Fruit fly (Drosophila melanogaster) whole organism, embryonic: ENCODE results near the gene CG7685.

ENCODE experiments used
- Ada2b ChIP-seq: fragments of 200-800 bp; sonication (Bioruptor generic); IDR thresholded peaks from 2 replicates; pipeline ENCODE4 v1.3.6; 2022; ENCODE audit warnings: missing biosample characterization, missing genetic modification characterization
- Aef1 ChIP-seq: fragments of 200-800 bp; sonication (Bioruptor generic); IDR thresholded peaks from 3 replicates; pipeline ENCODE4 v1.3.6; 2022; ENCODE audit warnings: missing biosample characterization, missing genetic modification characterization
- Asciz ChIP-seq: fragments of 200-800 bp; sonication (Bioruptor generic); optimal IDR thresholded peaks from 2 replicates; lab custom pipeline; 2017; ENCODE audit warnings: missing biosample characterization, mild to moderate bottlenecking, missing genetic modification characterization, missing genetic modification reagents
- B-H1 ChIP-seq: fragments of 200-800 bp; sonication (Bioruptor generic); IDR thresholded peaks from 3 replicates; pipeline ENCODE4 v1.3.6; 2022; ENCODE audit warnings: missing biosample characterization, missing genetic modification characterization
- CG10147 ChIP-seq: fragments of 200-800 bp; sonication (Bioruptor generic); optimal IDR thresholded peaks from 2 replicates; lab custom pipeline; 2019; ENCODE audit warnings: missing biosample characterization, mild to moderate bottlenecking, missing genetic modification characterization, moderate library complexity
- CG10366 ChIP-seq: fragments of 200-800 bp; sonication (Bioruptor generic); IDR thresholded peaks from 2 replicates; pipeline ENCODE4 v1.3.6; 2022; ENCODE audit warnings: missing biosample characterization, missing genetic modification characterization
- CG10543 ChIP-seq: fragments of 200-800 bp; sonication (Bioruptor generic); optimal IDR thresholded peaks from 3 replicates; lab custom pipeline; 2017; ENCODE audit warnings: missing biosample characterization, mild to moderate bottlenecking, missing genetic modification characterization, moderate library complexity
- CG12219 ChIP-seq: fragments of 200-800 bp; sonication (Bioruptor generic); optimal IDR thresholded peaks from 3 replicates; lab custom pipeline; 2018; ENCODE audit warnings: missing biosample characterization, mild to moderate bottlenecking, missing genetic modification characterization
- CG14667 ChIP-seq: fragments of 200-800 bp; sonication (Bioruptor generic); IDR thresholded peaks from 2 replicates; pipeline ENCODE4 v1.3.6; 2022; ENCODE audit warnings: missing biosample characterization, missing genetic modification characterization
- CG14860 ChIP-seq: fragments of 200-800 bp; sonication (Bioruptor generic); IDR thresholded peaks from 3 replicates; pipeline ENCODE4 v1.3.6; 2022; ENCODE audit warnings: missing biosample characterization, missing genetic modification characterization; ENCODE audit not compliant: partially characterized antibody
- CG17361 ChIP-seq: fragments of 200-800 bp; sonication (Bioruptor generic); IDR thresholded peaks from 3 replicates; pipeline ENCODE4 v1.3.6; 2022; ENCODE audit warnings: missing biosample characterization, missing genetic modification characterization
- CG17802 ChIP-seq: fragments of 200-800 bp; sonication (Bioruptor generic); optimal IDR thresholded peaks from 2 replicates; lab custom pipeline; 2018; ENCODE audit warnings: missing biosample characterization, mild to moderate bottlenecking, missing genetic modification characterization, moderate library complexity
- CG2129 ChIP-seq: fragments of 200-800 bp; sonication (Bioruptor generic); IDR thresholded peaks from 2 replicates; pipeline ENCODE4 v1.3.6; 2022; ENCODE audit warnings: missing biosample characterization, missing genetic modification characterization; ENCODE audit not compliant: partially characterized antibody
- CG31388 ChIP-seq: fragments of 200-800 bp; sonication (Bioruptor generic); optimal IDR thresholded peaks from 2 replicates; lab custom pipeline; 2016; ENCODE audit warnings: missing biosample characterization, missing genetic modification characterization
- CG34224 ChIP-seq: fragments of 200-800 bp; sonication (Bioruptor generic); IDR thresholded peaks from 3 replicates; pipeline ENCODE4 v1.3.6; 2022; ENCODE audit warnings: missing biosample characterization, missing genetic modification characterization; ENCODE audit not compliant: partially characterized antibody
- CG3995 ChIP-seq: fragments of 200-800 bp; sonication (Bioruptor generic); optimal IDR thresholded peaks from 3 replicates; lab custom pipeline; 2016; ENCODE audit warnings: missing biosample characterization, missing genetic modification characterization
- CG7271 ChIP-seq: fragments of 200-800 bp; sonication (Bioruptor generic); optimal IDR thresholded peaks from 2 replicates; lab custom pipeline; 2018; ENCODE audit warnings: missing biosample characterization, mild to moderate bottlenecking, missing genetic modification characterization, moderate library complexity
- CG7786 ChIP-seq: fragments of 200-800 bp; sonication (Bioruptor generic); optimal IDR thresholded peaks from 2 replicates; lab custom pipeline; 2016; ENCODE audit warnings: missing biosample characterization, missing genetic modification characterization
- CG8388 ChIP-seq: fragments of 200-800 bp; sonication (Bioruptor generic); optimal IDR thresholded peaks from 2 replicates; lab custom pipeline; 2019; ENCODE audit warnings: missing biosample characterization, mild to moderate bottlenecking, missing genetic modification characterization, moderate library complexity
- CTCF ChIP-seq: fragments of 200-800 bp; sonication (Bioruptor generic); optimal IDR thresholded peaks from 2 replicates; lab custom pipeline; 2017; ENCODE audit warnings: missing biosample characterization, mild to moderate bottlenecking, missing genetic modification characterization, moderate library complexity
- CkIIα-i1 ChIP-seq: fragments of 200-800 bp; sonication (Bioruptor generic); IDR thresholded peaks from 2 replicates; pipeline ENCODE4 v1.3.6; 2022; ENCODE audit warnings: missing biosample characterization, missing genetic modification characterization
- CrebB ChIP-seq: fragments of 200-800 bp; sonication (Bioruptor generic); optimal IDR thresholded peaks from 3 replicates; lab custom pipeline; 2018; ENCODE audit warnings: missing biosample characterization, mild to moderate bottlenecking, missing genetic modification characterization
- ERR ChIP-seq: fragments of 200-800 bp; sonication (Bioruptor generic); optimal IDR thresholded peaks from 2 replicates; lab custom pipeline; 2016; ENCODE audit warnings: missing biosample characterization, missing genetic modification characterization
- H15 ChIP-seq: fragments of 200-800 bp; sonication (Bioruptor generic); IDR thresholded peaks from 3 replicates; pipeline ENCODE4 v1.3.6; 2022; ENCODE audit warnings: missing biosample characterization, missing genetic modification characterization
- MBD-R2 ChIP-seq: fragments of 200-800 bp; sonication (Bioruptor generic); IDR thresholded peaks from 2 replicates; pipeline ENCODE4 v1.3.6; 2022; ENCODE audit warnings: missing biosample characterization, missing genetic modification characterization
- Nf-YC ChIP-seq: fragments of 200-800 bp; optimal IDR thresholded peaks from 3 replicates; lab custom pipeline; 2019; ENCODE audit warnings: missing biosample characterization, mild to moderate bottlenecking, missing genetic modification characterization, moderate library complexity
- Optix ChIP-seq: fragments of 200-800 bp; sonication (Bioruptor generic); IDR thresholded peaks from 3 replicates; pipeline ENCODE4 v1.3.6; 2022; ENCODE audit warnings: missing biosample characterization, missing genetic modification characterization
- Sry-β ChIP-seq: fragments of 200-800 bp; sonication (Bioruptor generic); optimal IDR thresholded peaks from 2 replicates; lab custom pipeline; 2018; ENCODE audit warnings: missing biosample characterization, mild to moderate bottlenecking, missing genetic modification characterization, moderate library complexity
- ac ChIP-seq: fragments of 200-800 bp; sonication (Bioruptor generic); optimal IDR thresholded peaks from 3 replicates; lab custom pipeline; 2017; ENCODE audit warnings: missing biosample characterization, mild to moderate bottlenecking, missing genetic modification characterization
- aop ChIP-seq: fragments of 200-800 bp; sonication (Bioruptor generic); IDR thresholded peaks from 2 replicates; pipeline ENCODE4 v1.3.6; 2022; ENCODE audit warnings: missing biosample characterization, missing genetic modification characterization
- ash1 ChIP-seq: fragments of 200-800 bp; sonication (Bioruptor generic); optimal IDR thresholded peaks from 2 replicates; lab custom pipeline; 2018; ENCODE audit warnings: missing biosample characterization, mild to moderate bottlenecking, missing genetic modification characterization
- cwo ChIP-seq: fragments of 200-800 bp; sonication (Bioruptor generic); optimal IDR thresholded peaks from 3 replicates; lab custom pipeline; 2017; ENCODE audit warnings: missing biosample characterization, missing genetic modification characterization, mild to moderate bottlenecking, moderate library complexity, missing genetic modification reagents
- dm ChIP-seq: fragments of 200-800 bp; sonication (Bioruptor generic); optimal IDR thresholded peaks from 3 replicates; lab custom pipeline; 2016; ENCODE audit warnings: missing biosample characterization, missing genetic modification characterization
- dpn ChIP-seq, 2 experiments: fragments of 200-800 bp; sonication (Bioruptor generic); optimal IDR thresholded peaks; 3 replicates each; lab custom pipeline; 2016; ENCODE audit warnings: missing biosample characterization in 2 of 2, missing genetic modification characterization in 2 of 2
- ems ChIP-seq: fragments of 200-800 bp; sonication (Bioruptor generic); optimal IDR thresholded peaks from 3 replicates; lab custom pipeline; 2016; ENCODE audit warnings: missing biosample characterization, missing genetic modification characterization
- en ChIP-seq: fragments of 200-800 bp; sonication (Bioruptor generic); optimal IDR thresholded peaks from 2 replicates; lab custom pipeline; 2016; ENCODE audit warnings: missing biosample characterization, missing genetic modification characterization
- fd102C ChIP-seq: fragments of 200-800 bp; sonication (Bioruptor generic); optimal IDR thresholded peaks from 2 replicates; lab custom pipeline; 2018; ENCODE audit warnings: missing biosample characterization, mild to moderate bottlenecking, missing genetic modification characterization, moderate library complexity
- fd64A ChIP-seq: fragments of 200-800 bp; sonication (Bioruptor generic); optimal IDR thresholded peaks from 3 replicates; lab custom pipeline; 2018; ENCODE audit warnings: missing biosample characterization, mild to moderate bottlenecking, missing genetic modification characterization
- gro ChIP-seq: fragments of 200-800 bp; sonication (Bioruptor generic); optimal IDR thresholded peaks from 2 replicates; lab custom pipeline; 2016; ENCODE audit warnings: missing biosample characterization, missing genetic modification characterization
- gsb-n ChIP-seq: fragments of 200-800 bp; sonication (Bioruptor generic); optimal IDR thresholded peaks from 3 replicates; lab custom pipeline; 2018; ENCODE audit warnings: missing biosample characterization, mild to moderate bottlenecking, missing genetic modification characterization
- hkb ChIP-seq, 2 experiments: fragments of 200-800 bp in 1 of 2; fragments of >200 bp in 1 of 2; sonication (Bioruptor generic) in 1 of 2; IDR thresholded peaks in 1 of 2; optimal IDR thresholded peaks in 1 of 2; 2 replicates each; pipeline versions ENCODE4 v1.3.6 to Lab custom; 2017 to 2022; ENCODE audit warnings: missing biosample characterization in 1 of 2, missing genetic modification characterization in 1 of 2
- inv ChIP-seq: fragments of 200-800 bp; sonication (Bioruptor generic); IDR thresholded peaks from 2 replicates; pipeline ENCODE4 v1.3.6; 2022; ENCODE audit warnings: missing biosample characterization, missing genetic modification characterization; ENCODE audit not compliant: partially characterized antibody
- kay ChIP-seq: fragments of 200-800 bp; sonication (Bioruptor generic); optimal IDR thresholded peaks from 2 replicates; lab custom pipeline; 2016; ENCODE audit warnings: missing biosample characterization, missing genetic modification characterization
- ken ChIP-seq: fragments of 200-800 bp; sonication (Bioruptor generic); IDR thresholded peaks from 3 replicates; pipeline ENCODE4 v1.3.6; 2022; ENCODE audit warnings: missing biosample characterization, missing genetic modification characterization
- knrl ChIP-seq: fragments of 200-800 bp; sonication (Bioruptor generic); IDR thresholded peaks from 3 replicates; pipeline ENCODE4 v1.3.6; 2022; ENCODE audit warnings: missing biosample characterization, missing genetic modification characterization; ENCODE audit not compliant: partially characterized antibody
- mirr ChIP-seq: fragments of 200-800 bp; sonication (Bioruptor generic); optimal IDR thresholded peaks from 3 replicates; lab custom pipeline; 2018; ENCODE audit warnings: missing biosample characterization, mild to moderate bottlenecking, missing genetic modification characterization
- row ChIP-seq: fragments of 200-800 bp; sonication (Bioruptor generic); IDR thresholded peaks from 3 replicates; pipeline ENCODE4 v1.3.6; 2022; ENCODE audit warnings: missing biosample characterization, missing genetic modification characterization
- scrt ChIP-seq: fragments of 200-800 bp; sonication (Bioruptor generic); optimal IDR thresholded peaks from 2 replicates; lab custom pipeline; 2018; ENCODE audit warnings: missing biosample characterization, mild to moderate bottlenecking, missing genetic modification characterization, moderate library complexity
- tup ChIP-seq: fragments of 200-800 bp; sonication (Bioruptor generic); optimal IDR thresholded peaks from 2 replicates; lab custom pipeline; 2016; ENCODE audit warnings: missing biosample characterization, mild to moderate bottlenecking, missing genetic modification characterization, moderate library complexity

The CG7685 gene

dm6 chr3R:18396801-18397604 is 7.7 kb upstream of the CG7685 start, which contains the start of gene Vti1b (continued):
- TF ChIP-seq Optix (GFP tag; lab: Robert Waterston, UW) (peak; percentile 92), ash1 (GFP tag; lab: Kevin White, UChicago) (peak; percentile 0), gro (GFP tag; lab: Kevin White, UChicago) (peak; percentile 89), CG7271 (tag; lab: Kevin White, UChicago) (peak; percentile 70), Nf-YC (peak; percentile 76), Sry-β (GFP tag; lab: Kevin White, UChicago) (peak; percentile 55), en (GFP tag; lab: Kevin White, UChicago) (peak; percentile 88), CG17802 (tag; lab: Kevin White, UChicago) (peak; percentile 86), CG3995 (peak; percentile 63), Ada2b (GFP tag; lab: Robert Waterston, UW) (peak; percentile 92), CG14860 (no peak), ac (peak; percentile 74), CG8388 (GFP tag; lab: Kevin White, UChicago) (peak; percentile 92), hkb (optimal IDR thresholded peaks at IDR 0.05; lab: Kevin White, UChicago) (no peak), hkb (GFP tag; IDR thresholded peaks at IDR 0.05; lab: Robert Waterston, UW) (peak; percentile 91), CG2129 (GFP tag; lab: Robert Waterston, UW) (no peak), Aef1 (peak; percentile 94), dm (GFP tag; lab: Kevin White, UChicago) (peak; percentile 93), CG10147 (GFP tag; lab: Kevin White, UChicago) (peak; percentile 90), tup (GFP tag; lab: Kevin White, UChicago) (peak; percentile 79), mirr (peak; percentile 69), aop (GFP tag; lab: Robert Waterston, UW) (peak; percentile 89), CG10366 (GFP tag; lab: Robert Waterston, UW) (peak; percentile 94), kay (peak; percentile 82), CrebB (tag; lab: Kevin White, UChicago) (peak; percentile 85), ERR (GFP tag; lab: Kevin White, UChicago) (peak; percentile 89), CkIIα-i1 (peak; percentile 68; the same call in 1 of the 2 replicates), scrt (GFP tag; lab: Kevin White, UChicago) (peak; percentile 89), cwo (GFP tag; lab: Kevin White, UChicago) (peak; percentile 95), MBD-R2 (GFP tag; lab: Robert Waterston, UW) (peak; percentile 55; the same call in 1 of the 2 replicates), fd102C (GFP tag; lab: Kevin White, UChicago) (peak; percentile 57), inv (GFP tag; lab: Robert Waterston, UW) (no peak), ems (GFP tag; lab: Kevin White, UChicago) (peak; percentile 91), CG12219 (peak; percentile 92), dpn (GFP tag; optimal IDR thresholded peaks at IDR 0.05; lab: Kevin White, UChicago) (peak; percentile 84 to 96), CG34224 (peak; percentile 47), CG10543 (GFP tag; lab: Kevin White, UChicago) (peak; percentile 84), Asciz (GFP tag; lab: Kevin White, UChicago) (peak; percentile 90), knrl (GFP tag; lab: Robert Waterston, UW) (no peak), CG7786 (GFP tag; lab: Kevin White, UChicago) (peak; percentile 89), B-H1 (GFP tag; lab: Robert Waterston, UW) (peak; percentile 88), CG31388 (GFP tag; lab: Kevin White, UChicago) (peak; percentile 83), gsb-n (tag; lab: Kevin White, UChicago) (peak; percentile 90), H15 (GFP tag; lab: Robert Waterston, UW) (peak; percentile 91), CG17361 (GFP tag; lab: Robert Waterston, UW) (peak; percentile 95), CG14667 (GFP tag; lab: Robert Waterston, UW) (peak; percentile 87), CTCF (GFP tag; lab: Kevin White, UChicago) (peak; percentile 52), row (GFP tag; lab: Robert Waterston, UW) (peak; percentile 98), fd64A (peak; percentile 86), ken (GFP tag; lab: Robert Waterston, UW) (peak; percentile 94)
